Fruit fly (Drosophila melanogaster) whole organism, embryonic: ENCODE results near the gene CG8476.

Experiments
- Atf3 ChIP-seq: fragments of 200-800 bp; sonication (Bioruptor generic); optimal IDR thresholded peaks from 3 replicates; lab custom pipeline; 2016; ENCODE audit warnings: missing biosample characterization, missing genetic modification characterization
- CG12071 ChIP-seq: fragments of 200-800 bp; sonication (Bioruptor generic); optimal IDR thresholded peaks from 3 replicates; lab custom pipeline; 2018; ENCODE audit warnings: missing biosample characterization, mild to moderate bottlenecking, missing genetic modification characterization
- CG1233 ChIP-seq: fragments of 200-800 bp; sonication (Bioruptor generic); optimal IDR thresholded peaks from 4 replicates; lab custom pipeline; 2018; ENCODE audit warnings: missing biosample characterization, mild to moderate bottlenecking, missing genetic modification characterization
- CG12659 ChIP-seq: fragments of 200-800 bp; sonication (Bioruptor generic); optimal IDR thresholded peaks from 3 replicates; lab custom pipeline; 2017; ENCODE audit warnings: mild to moderate bottlenecking, missing biosample characterization, missing genetic modification reagents, missing genetic modification characterization
- CG12769 ChIP-seq: fragments of 200-800 bp; sonication (Bioruptor generic); optimal IDR thresholded peaks from 2 replicates; lab custom pipeline; 2019; ENCODE audit warnings: missing biosample characterization, mild to moderate bottlenecking, missing genetic modification characterization, moderate library complexity
- CG14441 ChIP-seq: fragments of 200-800 bp; sonication (Bioruptor generic); IDR thresholded peaks from 2 replicates; pipeline ENCODE4 v1.3.6; 2022; ENCODE audit warnings: missing biosample characterization, missing genetic modification characterization
- CG17802 ChIP-seq: fragments of 200-800 bp; sonication (Bioruptor generic); optimal IDR thresholded peaks from 2 replicates; lab custom pipeline; 2018; ENCODE audit warnings: missing biosample characterization, mild to moderate bottlenecking, missing genetic modification characterization, moderate library complexity
- CG1832 ChIP-seq: fragments of 200-800 bp; sonication (Bioruptor generic); optimal IDR thresholded peaks from 2 replicates; lab custom pipeline; 2017; ENCODE audit warnings: missing biosample characterization, mild to moderate bottlenecking, missing genetic modification characterization, inconsistent platforms
- CG18764 ChIP-seq: fragments of 200-800 bp; sonication (Bioruptor generic); optimal IDR thresholded peaks from 3 replicates; lab custom pipeline; 2016; ENCODE audit warnings: missing biosample characterization, missing genetic modification characterization
- CG3407 ChIP-seq: fragments of 200-800 bp; sonication (Bioruptor generic); optimal IDR thresholded peaks from 2 replicates; lab custom pipeline; 2018; ENCODE audit warnings: missing biosample characterization, mild to moderate bottlenecking, missing genetic modification characterization
- CG34376 ChIP-seq: fragments of 200-800 bp; sonication (Bioruptor generic); optimal IDR thresholded peaks from 2 replicates; lab custom pipeline; 2018; ENCODE audit warnings: missing biosample characterization, mild to moderate bottlenecking, missing genetic modification characterization
- CG6791 ChIP-seq: fragments of 200-800 bp; sonication (Bioruptor generic); IDR thresholded peaks from 3 replicates; pipeline ENCODE4 v1.3.6; 2022; ENCODE audit warnings: missing biosample characterization, missing genetic modification characterization; ENCODE audit not compliant: partially characterized antibody
- CG7271 ChIP-seq: fragments of 200-800 bp; sonication (Bioruptor generic); optimal IDR thresholded peaks from 2 replicates; lab custom pipeline; 2018; ENCODE audit warnings: missing biosample characterization, mild to moderate bottlenecking, missing genetic modification characterization, moderate library complexity
- CG7928 ChIP-seq: fragments of 200-800 bp; sonication (Bioruptor generic); optimal IDR thresholded peaks from 2 replicates; lab custom pipeline; 2017; ENCODE audit warnings: missing biosample characterization, mild to moderate bottlenecking, missing genetic modification characterization
- CG9215 ChIP-seq: fragments of 200-800 bp; sonication (Bioruptor generic); IDR thresholded peaks from 2 replicates; pipeline ENCODE4 v1.3.6; 2022; ENCODE audit warnings: missing biosample characterization, missing genetic modification characterization
- Chrac-16 ChIP-seq: fragments of 200-800 bp; sonication (Bioruptor generic); optimal IDR thresholded peaks from 3 replicates; lab custom pipeline; 2016; ENCODE audit warnings: missing biosample characterization, missing genetic modification characterization
- CoRest ChIP-seq: fragments of 200-800 bp; sonication (Bioruptor generic); optimal IDR thresholded peaks from 3 replicates; lab custom pipeline; 2018; ENCODE audit warnings: missing biosample characterization, mild to moderate bottlenecking, missing genetic modification characterization, moderate library complexity
- E2f2 ChIP-seq: fragments of 200-800 bp; sonication (Bioruptor generic); IDR thresholded peaks from 2 replicates; pipeline ENCODE4 v1.3.6; 2022; ENCODE audit warnings: missing biosample characterization, missing genetic modification characterization
- Elba2 ChIP-seq: fragments of 200-800 bp; sonication (Bioruptor generic); optimal IDR thresholded peaks from 3 replicates; lab custom pipeline; 2016; ENCODE audit warnings: missing biosample characterization, missing genetic modification characterization
- HLHmδ ChIP-seq: fragments of 200-800 bp; sonication (Bioruptor generic); optimal IDR thresholded peaks from 2 replicates; lab custom pipeline; 2018; ENCODE audit warnings: missing biosample characterization, mild to moderate bottlenecking, missing genetic modification characterization, moderate library complexity
- Lpt ChIP-seq: fragments of >200 bp; optimal IDR thresholded peaks from 2 replicates; lab custom pipeline; 2018; ENCODE audit warnings: missing biosample characterization, missing genetic modification characterization
- MBD-R2 ChIP-seq: fragments of 200-800 bp; sonication (Bioruptor generic); IDR thresholded peaks from 2 replicates; pipeline ENCODE4 v1.3.6; 2022; ENCODE audit warnings: missing biosample characterization, missing genetic modification characterization
- Nf-YA ChIP-seq: fragments of 200-800 bp; sonication (Bioruptor generic); IDR thresholded peaks from 2 replicates; pipeline ENCODE4 v1.3.6; 2022; ENCODE audit warnings: missing biosample characterization, missing genetic modification characterization
- NfI ChIP-seq: fragments of 200-800 bp; sonication (Bioruptor generic); optimal IDR thresholded peaks from 3 replicates; lab custom pipeline; 2018; ENCODE audit warnings: missing biosample characterization, mild to moderate bottlenecking, missing genetic modification characterization, moderate library complexity
- Oli ChIP-seq: fragments of 200-800 bp; sonication (Bioruptor generic); optimal IDR thresholded peaks from 2 replicates; lab custom pipeline; 2018; ENCODE audit warnings: missing biosample characterization, mild to moderate bottlenecking, missing genetic modification characterization, moderate library complexity
- Optix ChIP-seq: fragments of 200-800 bp; sonication (Bioruptor generic); IDR thresholded peaks from 3 replicates; pipeline ENCODE4 v1.3.6; 2022; ENCODE audit warnings: missing biosample characterization, missing genetic modification characterization
- Side ChIP-seq: fragments of 200-800 bp; sonication (Bioruptor generic); optimal IDR thresholded peaks from 2 replicates; lab custom pipeline; 2016; ENCODE audit warnings: missing biosample characterization, missing genetic modification characterization
- Sin3A ChIP-seq: fragments of >200 bp; optimal IDR thresholded peaks from 2 replicates; lab custom pipeline; 2018
- Sox102F ChIP-seq: fragments of 200-800 bp; sonication (Bioruptor generic); optimal IDR thresholded peaks from 2 replicates; lab custom pipeline; 2018; ENCODE audit warnings: missing biosample characterization, mild to moderate bottlenecking, missing genetic modification characterization, moderate library complexity
- Stat92E ChIP-seq, 3 experiments: fragments of >200 bp in 2 of 3; fragments of 200-800 bp in 1 of 3; sonication (Bioruptor generic) in 1 of 3; optimal IDR thresholded peaks; 2 replicates each; lab custom pipeline; 2017 to 2019; ENCODE audit warnings: missing biosample characterization in 3 of 3, missing genetic modification characterization in 3 of 3, mild to moderate bottlenecking in 1 of 3, moderate library complexity in 1 of 3
- TFAM ChIP-seq: fragments of 200-800 bp; sonication (Bioruptor generic); optimal IDR thresholded peaks from 2 replicates; lab custom pipeline; 2017; ENCODE audit warnings: missing biosample characterization, missing genetic modification characterization, inconsistent platforms
- Xrp1 ChIP-seq: fragments of 200-800 bp; sonication (Bioruptor generic); IDR thresholded peaks from 2 replicates; pipeline ENCODE4 v1.3.6; 2022; ENCODE audit warnings: missing biosample characterization, missing genetic modification characterization
- caup ChIP-seq: fragments of 200-800 bp; sonication (Bioruptor generic); optimal IDR thresholded peaks from 3 replicates; lab custom pipeline; 2017; ENCODE audit warnings: missing biosample characterization, mild to moderate bottlenecking, missing genetic modification characterization, moderate library complexity; ENCODE audit not compliant: severe bottlenecking
- crp ChIP-seq, 2 experiments: fragments of 200-800 bp; sonication (Bioruptor generic); optimal IDR thresholded peaks; 2 replicates in 1 of 2; 3 replicates in 1 of 2; lab custom pipeline; 2017; ENCODE audit warnings: missing biosample characterization in 2 of 2, missing genetic modification characterization in 2 of 2, mild to moderate bottlenecking in 1 of 2, moderate library complexity in 1 of 2
- dati ChIP-seq: fragments of 200-800 bp; sonication (Bioruptor generic); IDR thresholded peaks from 2 replicates; pipeline ENCODE4 v1.3.6; 2022; ENCODE audit warnings: missing biosample characterization, missing genetic modification characterization
- ems ChIP-seq: fragments of 200-800 bp; sonication (Bioruptor generic); optimal IDR thresholded peaks from 3 replicates; lab custom pipeline; 2016; ENCODE audit warnings: missing biosample characterization, missing genetic modification characterization
- fd3F ChIP-seq: fragments of 200-800 bp; sonication (Bioruptor generic); optimal IDR thresholded peaks from 2 replicates; lab custom pipeline; 2018; ENCODE audit warnings: missing biosample characterization, mild to moderate bottlenecking, missing genetic modification characterization, moderate library complexity
- jing ChIP-seq: fragments of 200-800 bp; sonication (Bioruptor generic); optimal IDR thresholded peaks from 2 replicates; lab custom pipeline; 2018; ENCODE audit warnings: missing biosample characterization, mild to moderate bottlenecking, missing genetic modification characterization
- kah ChIP-seq: fragments of 200-800 bp; sonication (Bioruptor generic); optimal IDR thresholded peaks from 2 replicates; lab custom pipeline; 2018; ENCODE audit warnings: missing biosample characterization, mild to moderate bottlenecking, missing genetic modification characterization
- kni ChIP-seq: fragments of 200-800 bp; sonication (Bioruptor generic); optimal IDR thresholded peaks from 3 replicates; lab custom pipeline; 2017; ENCODE audit warnings: mild to moderate bottlenecking, missing biosample characterization, missing genetic modification reagents, missing genetic modification characterization
- lbe ChIP-seq: fragments of 200-800 bp; sonication (Bioruptor generic); optimal IDR thresholded peaks from 2 replicates; lab custom pipeline; 2016; ENCODE audit warnings: missing biosample characterization, mild to moderate bottlenecking, missing genetic modification characterization
- mam ChIP-seq: fragments of 200-800 bp; sonication (Bioruptor generic); optimal IDR thresholded peaks from 3 replicates; lab custom pipeline; 2016; ENCODE audit warnings: missing biosample characterization, missing genetic modification characterization
- nom ChIP-seq: fragments of 200-800 bp; sonication (Bioruptor generic); optimal IDR thresholded peaks from 2 replicates; lab custom pipeline; 2017; ENCODE audit warnings: missing biosample characterization, missing genetic modification characterization, mild to moderate bottlenecking, moderate library complexity, missing genetic modification reagents
- oc ChIP-seq: fragments of 200-800 bp; sonication (Bioruptor generic); optimal IDR thresholded peaks from 2 replicates; lab custom pipeline; 2018; ENCODE audit warnings: missing biosample characterization, mild to moderate bottlenecking, missing genetic modification characterization, moderate library complexity
- odd ChIP-seq: fragments of 200-800 bp; sonication (Bioruptor generic); optimal IDR thresholded peaks from 2 replicates; lab custom pipeline; 2017; ENCODE audit warnings: missing biosample characterization, mild to moderate bottlenecking, missing genetic modification characterization
- onecut ChIP-seq: fragments of 200-800 bp; sonication (Bioruptor generic); IDR thresholded peaks from 2 replicates; pipeline ENCODE4 v1.3.6; 2022; ENCODE audit warnings: missing biosample characterization, missing genetic modification characterization
- pum ChIP-seq: fragments of 200-800 bp; sonication (Bioruptor generic); optimal IDR thresholded peaks from 2 replicates; lab custom pipeline; 2016; ENCODE audit warnings: missing biosample characterization, missing genetic modification characterization
- sens-2 ChIP-seq: fragments of 200-800 bp; sonication (Bioruptor generic); IDR thresholded peaks from 2 replicates; pipeline ENCODE4 v1.3.6; 2022; ENCODE audit warnings: missing biosample characterization, missing genetic modification characterization
- sim ChIP-seq: fragments of 200-800 bp; sonication (Bioruptor generic); IDR thresholded peaks from 2 replicates; pipeline ENCODE4 v1.3.6; 2022; ENCODE audit warnings: missing biosample characterization, missing genetic modification characterization
- sob ChIP-seq: fragments of 200-800 bp; sonication (Bioruptor generic); IDR thresholded peaks from 2 replicates; pipeline ENCODE4 v1.3.6; 2022; ENCODE audit warnings: missing biosample characterization, missing genetic modification characterization

Gene CG8476

dm6 chr3R:13260114-13260673 lies 39.8 kb upstream of the CG8476 start, which contains the start of gene CG11686 (continued):
- TF ChIP-seq Sox102F (GFP tag; lab: Kevin White, UChicago) (no peak), CG14441 (GFP tag; lab: Robert Waterston, UW) (0 out of 2 replicates have a peak, but pooled peaks have one; percentile 11), Elba2 (GFP tag; lab: Kevin White, UChicago) (no peak), CG1832 (no peak), CG7928 (GFP tag; lab: Kevin White, UChicago) (no peak), CG3407 (no peak), onecut (GFP tag; lab: Robert Waterston, UW) (0 out of 2 replicates have a peak, but pooled peaks have one; percentile 5), E2f2 (peak; percentile 14; the same call in 1 of the 2 replicates), sens-2 (GFP tag; lab: Robert Waterston, UW) (0 out of 2 replicates have a peak, but pooled peaks have one; percentile 19), CG12659 (GFP tag; lab: Kevin White, UChicago) (peak; percentile 13), Side (GFP tag; lab: Kevin White, UChicago) (no peak), CG9215 (GFP tag; lab: Robert Waterston, UW) (no peak), CoRest (tag; lab: Kevin White, UChicago) (no peak), CG6791 (GFP tag; lab: Robert Waterston, UW) (peak; percentile 67), caup (GFP tag; lab: Kevin White, UChicago) (peak; percentile 17), sim (GFP tag; lab: Robert Waterston, UW) (no peak), CG1233 (no peak), TFAM (GFP tag; lab: Kevin White, UChicago) (no peak), jing (GFP tag; lab: Kevin White, UChicago) (no peak), lbe (GFP tag; lab: Kevin White, UChicago) (no peak), CG12769 (tag; lab: Kevin White, UChicago) (peak; percentile 4), MBD-R2 (peak; percentile 42; the same call in 1 of the 2 replicates), fd3F (GFP tag; lab: Kevin White, UChicago) (no peak), kah (GFP tag; lab: Kevin White, UChicago) (peak; percentile 88), nom (GFP tag; lab: Kevin White, UChicago) (peak; percentile 54), kni (peak; percentile 37), Atf3 (GFP tag; lab: Kevin White, UChicago) (no peak), CG18764 (GFP tag; lab: Kevin White, UChicago) (no peak), Chrac-16 (GFP tag; lab: Kevin White, UChicago) (no peak), CG34376 (GFP tag; lab: Kevin White, UChicago) (no peak), oc (tag; lab: Kevin White, UChicago) (peak; percentile 48), dati (GFP tag; lab: Robert Waterston, UW) (no peak), Xrp1 (GFP tag; lab: Robert Waterston, UW) (no peak), CG17802 (no peak), Oli (tag; lab: Kevin White, UChicago) (no peak), CG12071 (no peak), ems (GFP tag; lab: Kevin White, UChicago) (no peak), odd (GFP tag; lab: Kevin White, UChicago) (peak; percentile 5), mam (GFP tag; lab: Kevin White, UChicago) (no peak), NfI (GFP tag; lab: Kevin White, UChicago) (peak; percentile 2), Sin3A (no peak), sob (GFP tag; lab: Robert Waterston, UW) (0 out of 2 replicates have a peak, but pooled peaks have one; percentile 17), HLHmδ (peak; percentile 33), Optix (GFP tag; lab: Robert Waterston, UW) (no peak), CG7271 (tag; lab: Kevin White, UChicago) (no peak), Stat92E (GFP tag; optimal IDR thresholded peaks at IDR 0.05; lab: Kevin White, UChicago) (no peak), Lpt (GFP tag; lab: Kevin White, UChicago) (no peak), Nf-YA (GFP tag; lab: Robert Waterston, UW) (no peak), pum (no peak), crp (GFP tag; optimal IDR thresholded peaks at IDR 0.05; lab: Kevin White, UChicago) (no peak)
